Fruit fly (Drosophila melanogaster) whole organism, embryonic: ENCODE results near the gene Btnd.
A peak's percentile ranks its signal among the peaks of the same experiment; 100 is the strongest.

Source experiments
- Atf3 ChIP-seq: fragments of 200-800 bp; sonication (Bioruptor generic); optimal IDR thresholded peaks from 3 replicates; lab custom pipeline; 2016; ENCODE audit warnings: missing biosample characterization, missing genetic modification characterization
- Bgb ChIP-seq: fragments of 200-800 bp; sonication (Bioruptor generic); IDR thresholded peaks from 2 replicates; pipeline ENCODE4 v1.3.6; 2022; ENCODE audit warnings: missing biosample characterization, missing genetic modification characterization; ENCODE audit not compliant: partially characterized antibody
- CG11504 ChIP-seq: fragments of 200-800 bp; sonication (Bioruptor generic); optimal IDR thresholded peaks from 3 replicates; lab custom pipeline; 2019; ENCODE audit warnings: missing biosample characterization, mild to moderate bottlenecking, missing genetic modification characterization, moderate library complexity
- CG12391 ChIP-seq: fragments of 200-800 bp; sonication (Bioruptor generic); optimal IDR thresholded peaks from 3 replicates; lab custom pipeline; 2018; ENCODE audit warnings: missing biosample characterization, mild to moderate bottlenecking, missing genetic modification characterization, moderate library complexity
- CG12659 ChIP-seq: fragments of 200-800 bp; sonication (Bioruptor generic); optimal IDR thresholded peaks from 3 replicates; lab custom pipeline; 2017; ENCODE audit warnings: mild to moderate bottlenecking, missing biosample characterization, missing genetic modification reagents, missing genetic modification characterization
- CG13123 ChIP-seq: fragments of 200-800 bp; sonication (Bioruptor generic); optimal IDR thresholded peaks from 2 replicates; lab custom pipeline; 2016; ENCODE audit warnings: missing biosample characterization, missing genetic modification characterization
- CG13287 ChIP-seq: fragments of 200-800 bp; sonication (Bioruptor generic); IDR thresholded peaks from 2 replicates; pipeline ENCODE4 v1.3.6; 2022; ENCODE audit warnings: missing biosample characterization, missing genetic modification characterization; ENCODE audit not compliant: partially characterized antibody
- CG14014 ChIP-seq: fragments of 200-800 bp; sonication (Bioruptor generic); IDR thresholded peaks from 2 replicates; pipeline ENCODE4 v1.3.6; 2022; ENCODE audit warnings: missing biosample characterization, missing genetic modification characterization
- CG14441 ChIP-seq: fragments of 200-800 bp; sonication (Bioruptor generic); IDR thresholded peaks from 2 replicates; pipeline ENCODE4 v1.3.6; 2022; ENCODE audit warnings: missing biosample characterization, missing genetic modification characterization
- CG1529 ChIP-seq: fragments of 200-800 bp; sonication (Bioruptor generic); optimal IDR thresholded peaks from 3 replicates; lab custom pipeline; 2018; ENCODE audit warnings: missing biosample characterization, missing genetic modification characterization
- CG16815 ChIP-seq: fragments of 200-800 bp; sonication (Bioruptor generic); optimal IDR thresholded peaks from 3 replicates; lab custom pipeline; 2017; ENCODE audit warnings: missing biosample characterization, mild to moderate bottlenecking, missing genetic modification characterization
- CG17568 ChIP-seq: fragments of 200-800 bp; sonication (Bioruptor generic); optimal IDR thresholded peaks from 2 replicates; lab custom pipeline; 2018; ENCODE audit warnings: missing biosample characterization, mild to moderate bottlenecking, missing genetic modification characterization, moderate library complexity
- CG2199 ChIP-seq: fragments of 200-800 bp; sonication (Bioruptor generic); IDR thresholded peaks from 3 replicates; pipeline ENCODE4 v1.3.6; 2022; ENCODE audit warnings: missing biosample characterization, missing genetic modification characterization
- CG32767 ChIP-seq: fragments of 200-800 bp; sonication (Bioruptor generic); IDR thresholded peaks from 2 replicates; pipeline ENCODE4 v1.3.6; 2022; ENCODE audit warnings: missing biosample characterization, missing genetic modification characterization
- CG32772 ChIP-seq: fragments of 200-800 bp; sonication (Bioruptor generic); IDR thresholded peaks from 2 replicates; pipeline ENCODE4 v1.3.6; 2022; ENCODE audit warnings: missing biosample characterization, missing genetic modification characterization
- CG4730 ChIP-seq: fragments of 200-800 bp; sonication (Bioruptor generic); IDR thresholded peaks from 2 replicates; pipeline ENCODE4 v1.3.6; 2022; ENCODE audit warnings: missing biosample characterization, missing genetic modification characterization
- CG6813 ChIP-seq: fragments of 200-800 bp; sonication (Bioruptor generic); optimal IDR thresholded peaks from 2 replicates; lab custom pipeline; 2017; ENCODE audit warnings: missing biosample characterization, missing genetic modification characterization, mild to moderate bottlenecking, moderate library complexity, missing genetic modification reagents
- CG7745 ChIP-seq: fragments of 200-800 bp; sonication (Bioruptor generic); optimal IDR thresholded peaks from 2 replicates; lab custom pipeline; 2018; ENCODE audit warnings: missing biosample characterization, mild to moderate bottlenecking, missing genetic modification characterization, moderate library complexity
- CG8478 ChIP-seq: fragments of >200 bp; optimal IDR thresholded peaks from 2 replicates; lab custom pipeline; 2018
- CG8944 ChIP-seq: fragments of 200-800 bp; sonication (Bioruptor generic); optimal IDR thresholded peaks from 3 replicates; lab custom pipeline; 2016; ENCODE audit warnings: missing biosample characterization, missing genetic modification characterization
- CG9609 ChIP-seq: fragments of 200-800 bp; sonication (Bioruptor generic); optimal IDR thresholded peaks from 3 replicates; lab custom pipeline; 2016; ENCODE audit warnings: missing biosample characterization, missing genetic modification characterization
- CG9932 ChIP-seq: fragments of 200-800 bp; sonication (Bioruptor generic); IDR thresholded peaks from 2 replicates; pipeline ENCODE4 v1.3.6; 2022; ENCODE audit warnings: missing biosample characterization, missing genetic modification characterization
- Dfd ChIP-seq, 2 experiments: fragments of >200 bp; optimal IDR thresholded peaks; 2 replicates each; lab custom pipeline; 2017; ENCODE audit warnings: missing biosample characterization in 2 of 2, missing genetic modification characterization in 2 of 2
- HHEX ChIP-seq: fragments of 200-800 bp; sonication (Bioruptor generic); optimal IDR thresholded peaks from 3 replicates; lab custom pipeline; 2017; ENCODE audit warnings: missing biosample characterization, mild to moderate bottlenecking, missing genetic modification characterization, missing genetic modification reagents
- HLH4C ChIP-seq: fragments of 200-800 bp; sonication (Bioruptor generic); IDR thresholded peaks from 3 replicates; pipeline ENCODE4 v1.3.6; 2022; ENCODE audit warnings: missing biosample characterization, missing genetic modification characterization; ENCODE audit not compliant: partially characterized antibody
- HmgZ ChIP-seq: fragments of 200-800 bp; sonication (Bioruptor generic); optimal IDR thresholded peaks from 2 replicates; lab custom pipeline; 2018; ENCODE audit warnings: missing biosample characterization, mild to moderate bottlenecking, missing genetic modification characterization
- MESR4 ChIP-seq: fragments of 200-800 bp; sonication (Bioruptor generic); optimal IDR thresholded peaks from 2 replicates; lab custom pipeline; 2018; ENCODE audit warnings: missing biosample characterization, mild to moderate bottlenecking, missing genetic modification characterization, moderate library complexity
- Myb ChIP-seq: fragments of 200-800 bp; sonication (Bioruptor generic); optimal IDR thresholded peaks from 2 replicates; lab custom pipeline; 2016; ENCODE audit warnings: missing biosample characterization, missing genetic modification characterization
- Oaz ChIP-seq: fragments of 200-800 bp; sonication (Bioruptor generic); IDR thresholded peaks from 2 replicates; pipeline ENCODE4 v1.3.6; 2022; ENCODE audit warnings: missing biosample characterization, missing genetic modification characterization
- Pdp1 ChIP-seq, 2 experiments: fragments of 200-800 bp; sonication (Bioruptor generic); optimal IDR thresholded peaks; 3 replicates each; lab custom pipeline; 2016; ENCODE audit warnings: missing biosample characterization in 2 of 2, missing genetic modification characterization in 2 of 2, mild to moderate bottlenecking in 1 of 2, moderate library complexity in 1 of 2
- Ptx1 ChIP-seq: fragments of 200-800 bp; sonication (Bioruptor generic); IDR thresholded peaks from 2 replicates; pipeline ENCODE4 v1.3.6; 2022; ENCODE audit warnings: missing biosample characterization, missing genetic modification characterization
- Rfx ChIP-seq: fragments of 200-800 bp; sonication (Bioruptor generic); IDR thresholded peaks from 2 replicates; pipeline ENCODE4 v1.3.6; 2022; ENCODE audit warnings: missing biosample characterization, missing genetic modification characterization
- ap ChIP-seq: fragments of 200-800 bp; sonication (Bioruptor generic); IDR thresholded peaks from 2 replicates; pipeline ENCODE4 v1.3.6; 2022; ENCODE audit warnings: missing biosample characterization, missing genetic modification characterization
- ash1 ChIP-seq: fragments of 200-800 bp; sonication (Bioruptor generic); optimal IDR thresholded peaks from 2 replicates; lab custom pipeline; 2018; ENCODE audit warnings: missing biosample characterization, mild to moderate bottlenecking, missing genetic modification characterization
- br ChIP-seq: fragments of >200 bp; optimal IDR thresholded peaks from 2 replicates; lab custom pipeline; 2017
- danr ChIP-seq: fragments of 200-800 bp; sonication (Bioruptor generic); IDR thresholded peaks from 2 replicates; pipeline ENCODE4 v1.3.6; 2022; ENCODE audit warnings: missing biosample characterization, missing genetic modification characterization
- exex ChIP-seq: fragments of 200-800 bp; sonication (Bioruptor generic); optimal IDR thresholded peaks from 4 replicates; lab custom pipeline; 2018; ENCODE audit warnings: missing biosample characterization, mild to moderate bottlenecking, missing genetic modification characterization, moderate library complexity
- grau ChIP-seq: fragments of 200-800 bp; optimal IDR thresholded peaks from 3 replicates; lab custom pipeline; 2019; ENCODE audit warnings: missing biosample characterization, mild to moderate bottlenecking, missing genetic modification characterization, moderate library complexity
- hb ChIP-seq: fragments of 200-800 bp; sonication (Bioruptor generic); IDR thresholded peaks from 3 replicates; pipeline ENCODE4 v1.3.6; 2022; ENCODE audit warnings: missing biosample characterization, missing genetic modification characterization; ENCODE audit not compliant: partially characterized antibody
- ind ChIP-seq: fragments of 200-800 bp; sonication (Bioruptor generic); optimal IDR thresholded peaks from 3 replicates; lab custom pipeline; 2016; ENCODE audit warnings: missing biosample characterization, missing genetic modification characterization
- insv ChIP-seq, 2 experiments: fragments of 200-800 bp; sonication (Bioruptor generic); optimal IDR thresholded peaks; 3 replicates each; lab custom pipeline; 2016 to 2018; ENCODE audit warnings: missing biosample characterization in 2 of 2, missing genetic modification characterization in 2 of 2
- inv ChIP-seq: fragments of 200-800 bp; sonication (Bioruptor generic); IDR thresholded peaks from 2 replicates; pipeline ENCODE4 v1.3.6; 2022; ENCODE audit warnings: missing biosample characterization, missing genetic modification characterization; ENCODE audit not compliant: partially characterized antibody
- mirr ChIP-seq: fragments of 200-800 bp; sonication (Bioruptor generic); optimal IDR thresholded peaks from 3 replicates; lab custom pipeline; 2018; ENCODE audit warnings: missing biosample characterization, mild to moderate bottlenecking, missing genetic modification characterization
- phol ChIP-seq: fragments of 200-800 bp; sonication (Bioruptor generic); optimal IDR thresholded peaks from 3 replicates; lab custom pipeline; 2018; ENCODE audit warnings: missing biosample characterization, mild to moderate bottlenecking, missing genetic modification characterization, moderate library complexity
- pita ChIP-seq: fragments of 200-800 bp; sonication (Bioruptor generic); optimal IDR thresholded peaks from 2 replicates; lab custom pipeline; 2017; ENCODE audit warnings: missing biosample characterization, mild to moderate bottlenecking, missing genetic modification characterization
- ro ChIP-seq: fragments of 200-800 bp; sonication (Bioruptor generic); IDR thresholded peaks from 2 replicates; pipeline ENCODE4 v1.3.6; 2022; ENCODE audit warnings: missing biosample characterization, missing genetic modification characterization
- so ChIP-seq: fragments of 200-800 bp; sonication (Bioruptor generic); IDR thresholded peaks from 3 replicates; pipeline ENCODE4 v1.3.6; 2022; ENCODE audit warnings: missing biosample characterization, missing genetic modification characterization
- stwl ChIP-seq: fragments of 200-800 bp; sonication (Bioruptor generic); optimal IDR thresholded peaks from 3 replicates; lab custom pipeline; 2018; ENCODE audit warnings: missing biosample characterization, mild to moderate bottlenecking, missing genetic modification characterization, moderate library complexity
- sug ChIP-seq: fragments of 200-800 bp; optimal IDR thresholded peaks from 2 replicates; lab custom pipeline; 2019; ENCODE audit warnings: missing biosample characterization, mild to moderate bottlenecking, missing genetic modification characterization, moderate library complexity
- zen ChIP-seq: fragments of 200-800 bp; sonication (Bioruptor generic); optimal IDR thresholded peaks from 3 replicates; lab custom pipeline; 2018; ENCODE audit warnings: missing biosample characterization, mild to moderate bottlenecking, missing genetic modification characterization, moderate library complexity

Btnd gene

dm6 chrX:6260900-6261299 lies 41.8 kb upstream of the Btnd start, which contains the start of gene Josd (continued):
- peak; percentile 16 for TF ChIP-seq CG11504 (tag; lab: Kevin White, UChicago)
- no peak for TF ChIP-seq CG32767 (GFP tag; lab: Robert Waterston, UW)
- peak; percentile 87 for TF ChIP-seq CG13287 (GFP tag; lab: Robert Waterston, UW)
- TF ChIP-seq CG16815: no peak
- TF ChIP-seq CG8944: no peak
- peak; percentile 74 for TF ChIP-seq HLH4C
- peak; percentile 33 for TF ChIP-seq CG12659 (GFP tag; lab: Kevin White, UChicago)
- TF ChIP-seq hb (GFP tag; lab: Robert Waterston, UW): peak; percentile 76
- peak; percentile 24 for TF ChIP-seq MESR4 (GFP tag; lab: Kevin White, UChicago)
- no peak for TF ChIP-seq ind (GFP tag; lab: Kevin White, UChicago)
- no peak for TF ChIP-seq CG13123
- peak; percentile 86 for TF ChIP-seq Bgb
- peak; percentile 23 for TF ChIP-seq CG12391 (tag; lab: Kevin White, UChicago)
- peak; percentile 48 for TF ChIP-seq stwl (tag; lab: Kevin White, UChicago)
- TF ChIP-seq Myb (GFP tag; lab: Kevin White, UChicago): peak; percentile 75

dm6 chrX:6259696-6260095 lies 40.6 kb upstream of the Btnd start:
- no peak for TF ChIP-seq grau
- no peak for TF ChIP-seq CG32772 (GFP tag; lab: Robert Waterston, UW)
- peak in 1 of 2 experiments; percentile 73 for TF ChIP-seq Pdp1 (GFP tag; optimal IDR thresholded peaks at IDR 0.05; lab: Kevin White, UChicago)
- peak; percentile 66 for TF ChIP-seq mirr
- peak; percentile 3 for TF ChIP-seq sug (tag; lab: Kevin White, UChicago)
- TF ChIP-seq ash1 (GFP tag; lab: Kevin White, UChicago): no peak
- TF ChIP-seq CG6813 (GFP tag; lab: Kevin White, UChicago): no peak
- TF ChIP-seq exex: peak; percentile 37

- no peak for TF ChIP-seq HHEX (GFP tag; lab: Kevin White, UChicago)
- TF ChIP-seq Rfx (GFP tag; lab: Robert Waterston, UW): no peak
- no peak for TF ChIP-seq CG7745 (tag; lab: Kevin White, UChicago)
- no peak for TF ChIP-seq CG4730 (GFP tag; lab: Robert Waterston, UW)
- no peak for TF ChIP-seq CG1529 (GFP tag; lab: Kevin White, UChicago)
- TF ChIP-seq CG8478 (lab: Kevin White, UChicago): no peak
- no peak for TF ChIP-seq CG14441 (GFP tag; lab: Robert Waterston, UW)
- no peak for TF ChIP-seq CG14014 (GFP tag; lab: Robert Waterston, UW)
- TF ChIP-seq zen (tag; lab: Kevin White, UChicago): no peak
- peak; percentile 33 for TF ChIP-seq phol (tag; lab: Kevin White, UChicago)
- no peak for TF ChIP-seq Oaz
- TF ChIP-seq pita: no peak
- TF ChIP-seq CG17568 (GFP tag; lab: Kevin White, UChicago): no peak
- TF ChIP-seq inv (GFP tag; lab: Robert Waterston, UW): peak; percentile 81
- TF ChIP-seq CG9932 (GFP tag; lab: Robert Waterston, UW): peak; percentile 63
- no peak for TF ChIP-seq Atf3 (GFP tag; lab: Kevin White, UChicago)
- peak; percentile 92 for TF ChIP-seq HLH4C
- TF ChIP-seq so (GFP tag; lab: Robert Waterston, UW): no peak
- no peak for TF ChIP-seq Dfd (GFP tag; optimal IDR thresholded peaks at IDR 0.05; lab: Kevin White, UChicago)
- no peak for TF ChIP-seq CG2199 (GFP tag; lab: Robert Waterston, UW)
- TF ChIP-seq ro (GFP tag; lab: Robert Waterston, UW): no peak
- TF ChIP-seq insv (GFP tag; optimal IDR thresholded peaks at IDR 0.05; lab: Kevin White, UChicago): no peak
- TF ChIP-seq br: no peak
- TF ChIP-seq Ptx1: peak; percentile 47
- no peak for TF ChIP-seq ap (GFP tag; lab: Robert Waterston, UW)
- TF ChIP-seq CG9609 (GFP tag; lab: Kevin White, UChicago): no peak
- TF ChIP-seq danr (GFP tag; lab: Robert Waterston, UW): no peak
- TF ChIP-seq HmgZ: no peak
Observed at dm6 chrX:6255414-6255915, 36.3 kb upstream of the Btnd start, which contains the start of the genes Rbcn-3A and Spx. Rbcn-3A (minus strand) TSS chrX:6255487. Spx (plus strand) TSS chrX:6255822.
